Worm (Caenorhabditis elegans) whole organism, L2 larva: ENCODE measurements around the gene str-8.

Source experiments
- C34F6.9 ChIP-seq: fragments of 150-350 bp; optimal IDR thresholded peaks from 2 replicates; lab custom pipeline; 2014; ENCODE audit warnings: missing biosample characterization, missing genetic modification characterization
- F13H6.1 ChIP-seq: sonication (generic microtip); optimal IDR thresholded peaks from 2 replicates; lab custom pipeline; 2016; ENCODE audit warnings: missing genetic modification characterization, missing compliant biosample characterization
- R02D3.7 ChIP-seq: fragments of 150-350 bp; optimal IDR thresholded peaks from 2 replicates; lab custom pipeline; 2014; ENCODE audit warnings: missing biosample characterization, missing genetic modification characterization
- Y55F3AM.14 ChIP-seq: fragments of 200-800 bp; sonication (Bioruptor generic); optimal IDR thresholded peaks from 2 replicates; lab custom pipeline; 2018; ENCODE audit warnings: mild to moderate bottlenecking, missing genetic modification characterization, missing compliant biosample characterization
- ZK546.5 ChIP-seq: sonication (generic microtip); optimal IDR thresholded peaks from 2 replicates; lab custom pipeline; 2017; ENCODE audit warnings: missing biosample characterization, missing genetic modification characterization
- alr-1 ChIP-seq: fragments of 150-350 bp; optimal IDR thresholded peaks from 2 replicates; lab custom pipeline; 2014; ENCODE audit warnings: missing biosample characterization, missing genetic modification characterization
- aly-2 ChIP-seq: fragments of 150-350 bp; optimal IDR thresholded peaks from 2 replicates; lab custom pipeline; 2014; ENCODE audit warnings: missing biosample characterization, missing genetic modification characterization
- ama-1 ChIP-seq: fragments of 150-350 bp; optimal IDR thresholded peaks from 2 replicates; lab custom pipeline; 2018; ENCODE audit warnings: inconsistent platforms
- blmp-1 ChIP-seq: sonication (generic microtip); optimal IDR thresholded peaks from 2 replicates; lab custom pipeline; 2017; ENCODE audit warnings: missing genetic modification characterization, mild to moderate bottlenecking, missing compliant biosample characterization, antibody characterized with exemption, moderate library complexity; ENCODE audit not compliant: insufficient read depth
- ceh-16 ChIP-seq: fragments of 150-350 bp; optimal IDR thresholded peaks from 2 replicates; lab custom pipeline; 2014; ENCODE audit warnings: missing biosample characterization, missing genetic modification characterization
- ceh-82 ChIP-seq: fragments of 150-350 bp; optimal IDR thresholded peaks from 2 replicates; lab custom pipeline; 2014; ENCODE audit warnings: missing biosample characterization, missing genetic modification characterization
- crh-2 ChIP-seq: sonication (generic microtip); optimal IDR thresholded peaks from 2 replicates; lab custom pipeline; 2017; ENCODE audit warnings: missing biosample characterization, missing genetic modification characterization
- dmd-4 ChIP-seq: sonication (generic microtip); optimal IDR thresholded peaks from 2 replicates; lab custom pipeline; 2017; ENCODE audit warnings: missing biosample characterization, missing genetic modification characterization
- egl-27 ChIP-seq: sonication (generic microtip); optimal IDR thresholded peaks from 3 replicates; lab custom pipeline; 2017; ENCODE audit warnings: missing biosample characterization, missing genetic modification reagents, missing genetic modification characterization
- elt-1 ChIP-seq: fragments of 150-350 bp; optimal IDR thresholded peaks from 2 replicates; lab custom pipeline; 2014; ENCODE audit warnings: missing biosample characterization, missing genetic modification characterization
- elt-3 ChIP-seq: sonication (generic microtip); optimal IDR thresholded peaks from 2 replicates; lab custom pipeline; 2017; ENCODE audit warnings: missing biosample characterization, missing genetic modification characterization
- fos-1 ChIP-seq: fragments of 150-350 bp; optimal IDR thresholded peaks from 2 replicates; lab custom pipeline; 2014; ENCODE audit warnings: missing biosample characterization, missing genetic modification characterization
- lin-11 ChIP-seq: fragments of 150-350 bp; sonication (generic microtip); optimal IDR thresholded peaks from 2 replicates; lab custom pipeline; 2014; ENCODE audit warnings: missing biosample characterization, missing genetic modification characterization, inconsistent platforms, mixed read lengths
- lin-13 ChIP-seq: fragments of 150-350 bp; optimal IDR thresholded peaks from 2 replicates; lab custom pipeline; 2014; ENCODE audit warnings: missing biosample characterization, missing genetic modification reagents, missing genetic modification characterization
- lin-39 ChIP-seq: fragments of 150-350 bp; optimal IDR thresholded peaks from 2 replicates; lab custom pipeline; 2014; ENCODE audit warnings: missing biosample characterization, missing genetic modification reagents, missing genetic modification characterization
- lsy-2 ChIP-seq, 2 experiments: fragments of 150-350 bp in 1 of 2; sonication (generic microtip) in 1 of 2; optimal IDR thresholded peaks; 2 replicates each; lab custom pipeline; 2014 to 2017; ENCODE audit warnings: missing biosample characterization in 2 of 2, missing genetic modification characterization in 2 of 2
- mab-5 ChIP-seq: fragments of 150-350 bp; optimal IDR thresholded peaks from 2 replicates; lab custom pipeline; 2014; ENCODE audit warnings: missing biosample characterization, missing genetic modification characterization
- mbf-1 ChIP-seq: sonication (generic microtip); optimal IDR thresholded peaks from 2 replicates; lab custom pipeline; 2017; ENCODE audit warnings: missing biosample characterization, missing genetic modification characterization
- mdl-1 ChIP-seq, 2 experiments: fragments of 150-350 bp in 1 of 2; sonication (generic microtip) in 1 of 2; optimal IDR thresholded peaks; 2 replicates each; lab custom pipeline; 2017; ENCODE audit warnings: missing biosample characterization in 2 of 2, missing genetic modification characterization in 2 of 2
- nhr-11 ChIP-seq: fragments of 150-350 bp; optimal IDR thresholded peaks from 2 replicates; lab custom pipeline; 2014; ENCODE audit warnings: missing biosample characterization, missing genetic modification characterization
- nhr-12 ChIP-seq: fragments of 150-350 bp; optimal IDR thresholded peaks from 2 replicates; lab custom pipeline; 2014; ENCODE audit warnings: missing biosample characterization, missing genetic modification characterization
- nhr-21 ChIP-seq: fragments of 150-350 bp; optimal IDR thresholded peaks from 2 replicates; lab custom pipeline; 2014; ENCODE audit warnings: missing biosample characterization, missing genetic modification characterization
- nhr-23 ChIP-seq: fragments of 150-350 bp; optimal IDR thresholded peaks from 2 replicates; lab custom pipeline; 2014; ENCODE audit warnings: missing biosample characterization, missing genetic modification reagents, missing genetic modification characterization
- nhr-237 ChIP-seq: fragments of 150-350 bp; optimal IDR thresholded peaks from 2 replicates; lab custom pipeline; 2014; ENCODE audit warnings: missing biosample characterization, missing genetic modification characterization
- nhr-25 ChIP-seq: fragments of 150-350 bp; sonication (generic microtip); optimal IDR thresholded peaks from 3 replicates; lab custom pipeline; 2014; ENCODE audit warnings: missing biosample characterization, missing genetic modification characterization
- nhr-77 ChIP-seq: fragments of 150-350 bp; optimal IDR thresholded peaks from 2 replicates; lab custom pipeline; 2014; ENCODE audit warnings: missing biosample characterization, missing genetic modification characterization
- peb-1 ChIP-seq: fragments of 150-350 bp; optimal IDR thresholded peaks from 2 replicates; lab custom pipeline; 2014; ENCODE audit warnings: missing biosample characterization, missing genetic modification characterization
- skn-1 ChIP-seq: sonication (generic microtip); optimal IDR thresholded peaks from 2 replicates; lab custom pipeline; 2017; ENCODE audit warnings: missing biosample characterization, missing genetic modification characterization
- sma-9 ChIP-seq, 2 experiments: fragments of 150-350 bp in 1 of 2; sonication (generic microtip) in 1 of 2; optimal IDR thresholded peaks; 2 replicates each; lab custom pipeline; 2014 to 2016; ENCODE audit warnings: missing genetic modification characterization in 2 of 2, mild to moderate bottlenecking in 1 of 2, missing biosample characterization in 1 of 2, missing compliant biosample characterization in 1 of 2, missing genetic modification reagents in 1 of 2, moderate library complexity in 1 of 2
- unc-39 ChIP-seq: fragments of 150-350 bp; optimal IDR thresholded peaks from 2 replicates; lab custom pipeline; 2014; ENCODE audit warnings: missing biosample characterization, missing genetic modification characterization
- unc-55 ChIP-seq: fragments of 150-350 bp; sonication (generic microtip); optimal IDR thresholded peaks from 3 replicates; lab custom pipeline; 2014; ENCODE audit warnings: missing biosample characterization, missing genetic modification reagents, missing genetic modification characterization
- zag-1 ChIP-seq: fragments of 150-350 bp; optimal IDR thresholded peaks from 2 replicates; lab custom pipeline; 2014; ENCODE audit warnings: missing biosample characterization, missing genetic modification characterization
- ztf-11 ChIP-seq: sonication (generic microtip); optimal IDR thresholded peaks from 2 replicates; lab custom pipeline; 2017; ENCODE audit warnings: missing biosample characterization, missing genetic modification characterization

The str-8 gene

ce11 chrV:15721431-15721830, 33.4 kb upstream of the str-8 start:
- no peak for TF ChIP-seq sma-9 (GFP tag; optimal IDR thresholded peaks at IDR 0.05; lab: Kevin White, UChicago)
- no peak for TF ChIP-seq sma-9 (tag; optimal IDR thresholded peaks at IDR 0.05; lab: Kevin White, UChicago)
- no peak for TF ChIP-seq lin-11 (tag; lab: Kevin White, UChicago)
- no peak for TF ChIP-seq elt-1 (tag; lab: Kevin White, UChicago)
- TF ChIP-seq Y55F3AM.14 = no peak
- no peak for TF ChIP-seq alr-1 (tag; lab: Kevin White, UChicago)
- TF ChIP-seq nhr-12 (tag; lab: Kevin White, UChicago) = no peak
- no peak for TF ChIP-seq mbf-1 (tag; lab: Kevin White, UChicago)
- no peak for TF ChIP-seq aly-2 (tag; lab: Kevin White, UChicago)
- TF ChIP-seq unc-39 = no peak
- TF ChIP-seq ceh-16 = no peak
- TF ChIP-seq skn-1 = no peak
- no peak for TF ChIP-seq egl-27 (tag; lab: Kevin White, UChicago)
- TF ChIP-seq mab-5 (tag; lab: Kevin White, UChicago) = no peak
- no peak for TF ChIP-seq elt-3 (tag; lab: Kevin White, UChicago)
- TF ChIP-seq mdl-1 (tag; optimal IDR thresholded peaks at IDR 0.05; lab: Kevin White, UChicago) = no peak
- no peak for TF ChIP-seq ama-1 (lab: Kevin White, UChicago)
- no peak for TF ChIP-seq nhr-23 (tag; lab: Kevin White, UChicago)
- no peak for TF ChIP-seq nhr-237 (tag; lab: Kevin White, UChicago)
- TF ChIP-seq, all 48 proteins: peak for 0

ce11 chrV:15721888-15722287, 32.9 kb upstream of the str-8 start, which contains the start of gene srh-140:
Gene srh-140 (plus strand): TSS chrV:15722188.
- TF ChIP-seq ztf-11 = no peak
- no peak for TF ChIP-seq peb-1
- no peak for TF ChIP-seq Y55F3AM.14
- TF ChIP-seq elt-1 (tag; lab: Kevin White, UChicago) = no peak
- no peak for TF ChIP-seq nhr-25 (tag; lab: Kevin White, UChicago)
- TF ChIP-seq elt-3 (tag; lab: Kevin White, UChicago) = no peak
- TF ChIP-seq nhr-23 (tag; lab: Kevin White, UChicago) = no peak
- no peak for TF ChIP-seq nhr-11 (tag; lab: Kevin White, UChicago)
- TF ChIP-seq unc-55 (GFP tag; lab: Kevin White, UChicago) = no peak
- no peak for TF ChIP-seq zag-1 (tag; lab: Kevin White, UChicago)
- no peak for TF ChIP-seq lsy-2 (tag; optimal IDR thresholded peaks at IDR 0.05; lab: Kevin White, UChicago)
- no peak for TF ChIP-seq crh-2 (tag; lab: Kevin White, UChicago)
- TF ChIP-seq C34F6.9 (tag; lab: Kevin White, UChicago) = no peak
- TF ChIP-seq lin-13 = no peak
- no peak for TF ChIP-seq ceh-16
- TF ChIP-seq blmp-1 = no peak
- no peak for TF ChIP-seq nhr-21 (tag; lab: Kevin White, UChicago)

DNA sequence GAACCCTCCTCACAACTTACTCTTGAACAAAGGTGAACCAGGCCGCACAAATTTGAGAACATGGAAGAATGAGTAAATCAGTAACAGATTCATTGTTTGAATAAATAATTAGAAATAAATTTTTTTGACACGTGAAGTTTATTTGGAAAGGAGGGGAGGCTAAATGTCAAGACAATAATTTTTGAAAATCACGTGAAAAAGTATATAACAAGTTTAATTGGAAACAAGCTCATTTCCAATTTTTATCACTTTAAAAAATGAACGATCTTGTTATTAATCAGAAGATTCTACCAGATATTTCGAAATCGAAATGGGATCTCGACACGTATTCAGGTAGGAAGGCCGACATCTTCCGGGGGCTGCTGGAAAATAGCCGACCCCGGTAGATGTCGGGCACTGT, 28.2 kb upstream of the str-8 start, which contains the start of the genes irld-57 and sfxn-1.3:
TSS of gene irld-57 (minus strand) at position 101 of the 400 bp plus-strand sequence.
TSS of gene sfxn-1.3 (plus strand) at position 232 of the 400 bp plus-strand sequence.
- no peak for TF ChIP-seq ama-1 (lab: Kevin White, UChicago)
- TF ChIP-seq skn-1 = no peak
- TF ChIP-seq mbf-1 (tag; lab: Kevin White, UChicago) = no peak
- no peak for TF ChIP-seq fos-1 (tag; lab: Kevin White, UChicago)
- no peak for TF ChIP-seq ceh-82 (tag; lab: Kevin White, UChicago)
- no peak for TF ChIP-seq nhr-237 (tag; lab: Kevin White, UChicago)
- no peak for TF ChIP-seq F13H6.1 (tag; lab: Kevin White, UChicago)
- TF ChIP-seq ZK546.5 = no peak
- TF ChIP-seq, all 48 proteins: peak for 0

- TF ChIP-seq R02D3.7 = no peak
- TF ChIP-seq nhr-237 (tag; lab: Kevin White, UChicago) = no peak
- TF ChIP-seq unc-39 = no peak
- no peak for TF ChIP-seq alr-1 (tag; lab: Kevin White, UChicago)
- no peak for TF ChIP-seq lin-39 (tag; lab: Kevin White, UChicago)
- TF ChIP-seq nhr-77 (tag; lab: Kevin White, UChicago) = no peak
- TF ChIP-seq dmd-4 (tag; lab: Kevin White, UChicago) = no peak
- no peak for TF ChIP-seq crh-2 (tag; lab: Kevin White, UChicago)
- no peak for TF ChIP-seq zag-1 (tag; lab: Kevin White, UChicago)
- no peak for TF ChIP-seq elt-1 (tag; lab: Kevin White, UChicago)
- TF ChIP-seq, all 48 proteins: peak for 0
Measured at ce11 chrV:15730459-15730858, 24.4 kb upstream of the str-8 start, which contains the start of gene Y6E2A.10. Gene Y6E2A.10 (minus strand): TSS chrV:15730559.
